Worm (Caenorhabditis elegans): ENCODE data around the gene Y38H8A.1.
"Not testable (repeated sequence)": the region's sequence is repeated elsewhere in the genome, so short reads cannot be mapped to it uniquely, and the experiment has no call there.

The Y38H8A.1 gene

ce11 chrIV:13456893-13457292, 25.7 kb upstream of the Y38H8A.1 start:
- TF ChIP-seq nhr-237 (tag; optimal IDR thresholded peaks at IDR 0.05) (no peak), lin-38 (GFP tag; IDR thresholded peaks at IDR 0.05) (peak; percentile 34; the same call in 1 of the 2 replicates)

ce11 chrIV:13458237-13458636, 24.3 kb upstream of the Y38H8A.1 start:
- no peak for TF ChIP-seq hif-1 (tag; optimal IDR thresholded peaks at IDR 0.05)
- peak; percentile 61 for TF ChIP-seq set-16 (GFP tag; IDR thresholded peaks at IDR 0.05)
- no peak for TF ChIP-seq F49E8.2 (tag; optimal IDR thresholded peaks at IDR 0.05; ENCODE audit: borderline replicate concordance)

DNA sequence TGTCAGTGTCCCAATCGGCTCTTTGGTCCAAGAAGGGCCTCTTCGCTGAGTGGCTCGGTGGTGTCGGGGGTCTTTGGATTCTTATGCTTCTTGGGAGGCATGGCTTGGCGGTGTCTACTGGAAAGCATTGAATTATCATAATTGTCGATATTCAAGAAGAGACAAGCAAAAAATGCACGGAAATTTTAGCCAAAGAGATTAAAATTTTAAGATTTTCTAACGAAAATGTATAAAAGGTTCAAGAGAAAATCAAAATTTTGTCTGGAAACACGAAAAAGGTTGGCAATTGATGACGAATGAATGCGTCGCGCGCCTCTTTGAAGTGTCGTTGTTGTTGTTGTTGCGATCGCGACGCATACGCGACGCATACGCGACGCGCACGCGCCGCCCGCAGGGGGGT, 21.7 kb upstream of the Y38H8A.1 start, which contains the start of gene Y38H8A.12:
Y38H8A.12 (minus strand) TSS at position 101 of the 400 bp plus-strand sequence.
- TF ChIP-seq mep-1 (tag; optimal IDR thresholded peaks at IDR 0.05): no peak
- TF ChIP-seq nhr-42 (GFP tag; IDR thresholded peaks at IDR 0.05): no peak
- TF ChIP-seq dmd-8 (GFP tag; IDR thresholded peaks at IDR 0.05): no peak
- no peak for TF ChIP-seq zip-11 (GFP tag; IDR thresholded peaks at IDR 0.05)
- no peak for TF ChIP-seq nhr-237 (tag; optimal IDR thresholded peaks at IDR 0.05)
- no peak for TF ChIP-seq nhr-11 (tag; optimal IDR thresholded peaks at IDR 0.05)
- TF ChIP-seq T20F7.1 (GFP tag; optimal IDR thresholded peaks at IDR 0.05): no peak
- no peak for TF ChIP-seq ztf-11 (tag; optimal IDR thresholded peaks at IDR 0.05)
- no peak for TF ChIP-seq madf-9 (GFP tag; conservative IDR thresholded peaks at IDR 0.05)
- TF ChIP-seq mes-2 (tag; optimal IDR thresholded peaks at IDR 0.05; ENCODE audit: poor library complexity, severe bottlenecking): no peak
- no peak for TF ChIP-seq dve-1 (tag; optimal IDR thresholded peaks at IDR 0.05; ENCODE audit: insufficient read depth)
- TF ChIP-seq hlh-30 (tag; optimal IDR thresholded peaks at IDR 0.05; ENCODE audit: insufficient read depth): no peak
- TF ChIP-seq lir-3 (tag; optimal IDR thresholded peaks at IDR 0.05): no peak
- TF ChIP-seq Y48G9A.11 (GFP tag; IDR thresholded peaks at IDR 0.05): no peak
- no peak for TF ChIP-seq F10B5.3 (tag; optimal IDR thresholded peaks at IDR 0.05)
- TF ChIP-seq zag-1 (tag; optimal IDR thresholded peaks at IDR 0.05): no peak
- TF ChIP-seq nhr-77 (tag; optimal IDR thresholded peaks at IDR 0.05): no peak

- TF ChIP-seq set-16 (GFP tag; IDR thresholded peaks at IDR 0.05) (peak; percentile 78), nhr-42 (GFP tag; IDR thresholded peaks at IDR 0.05) (0 out of 2 replicates have a peak, but pooled peaks have one; percentile 22)
Observed at ce11 chrIV:13462165-13462712, 20.3 kb upstream of the Y38H8A.1 start.

ce11 chrIV:13463889-13464288, 18.7 kb upstream of the Y38H8A.1 start:
- TF ChIP-seq dmd-8 (GFP tag; IDR thresholded peaks at IDR 0.05) (peak; percentile 67; the same call in 1 of the 2 replicates), mdt-29 (GFP tag; IDR thresholded peaks at IDR 0.05) (peak; percentile 70), snpc-1.2 (GFP tag; IDR thresholded peaks at IDR 0.05) (peak; percentile 80), lim-7 (GFP tag; IDR thresholded peaks at IDR 0.05) (peak; percentile 86), madf-5 (GFP tag; IDR thresholded peaks at IDR 0.05) (0 out of 4 replicates have a peak, but pooled peaks of 1 of the 2 experiments have one; percentile 57), lin-1 (GFP tag; IDR thresholded peaks at IDR 0.05) (peak; percentile 71), lin-38 (GFP tag; IDR thresholded peaks at IDR 0.05) (peak; percentile 52), pha-4 (GFP tag; IDR thresholded peaks at IDR 0.05) (peak; percentile 39; the same call in 1 of the 2 replicates), Y105C5A.15 (GFP tag; IDR thresholded peaks at IDR 0.05) (peak; percentile 68; the same call in 1 of the 2 replicates)
- TF ChIP-seq pha-4 (tag; optimal IDR thresholded peaks at IDR 0.05): not testable (repeated sequence)

- TF ChIP-seq ceh-44 (GFP tag; IDR thresholded peaks at IDR 0.05): 0 out of 2 replicates have a peak, but pooled peaks have one; percentile 30
- TF ChIP-seq madf-9 (GFP tag; conservative IDR thresholded peaks at IDR 0.05): 0 out of 2 replicates have a peak, but pooled peaks have one; percentile 11
Observed at ce11 chrIV:13464620-13465019, 17.9 kb upstream of the Y38H8A.1 start.
